Fruit fly (Drosophila melanogaster): ENCODE data around the gene CG32277.

CG32277 gene

dm6 chr3L:3192912-3193311, 12.3 kb downstream of the CG32277 start, which contains the start of gene Hsp83 (continued):
- TF ChIP-seq en (GFP tag; optimal IDR thresholded peaks at IDR 0.05) = peak; percentile 91
- TF ChIP-seq Lpt (GFP tag; optimal IDR thresholded peaks at IDR 0.05) = no peak
- peak; percentile 81 for TF ChIP-seq dmrt11E (tag; optimal IDR thresholded peaks at IDR 0.05)
- TF ChIP-seq twi (tag; optimal IDR thresholded peaks at IDR 0.05) = peak; percentile 76
- TF ChIP-seq gsb (GFP tag; IDR thresholded peaks at IDR 0.05) = peak; percentile 83
- TF ChIP-seq chm (GFP tag; IDR thresholded peaks at IDR 0.05) = peak; percentile 99
- peak; percentile 71 for TF ChIP-seq Taf1 (GFP tag; IDR thresholded peaks at IDR 0.05)
- TF ChIP-seq D (optimal IDR thresholded peaks at IDR 0.05) = no peak
- peak; percentile 95 for TF ChIP-seq D (GFP tag; optimal IDR thresholded peaks at IDR 0.05)
- TF ChIP-seq CG1603 (tag; optimal IDR thresholded peaks at IDR 0.05) = peak; percentile 95
- peak; percentile 55; the same call in 1 of the 2 replicates for TF ChIP-seq MBD-R2 (GFP tag; IDR thresholded peaks at IDR 0.05)
- peak; percentile 73; the same call in 2 of the 3 replicates for TF ChIP-seq CG11093 (GFP tag; IDR thresholded peaks at IDR 0.05)
- TF ChIP-seq Chrac-16 (GFP tag; optimal IDR thresholded peaks at IDR 0.05) = peak; percentile 79
- TF ChIP-seq yki (optimal IDR thresholded peaks at IDR 0.05) = no peak
- peak; percentile 100 for TF ChIP-seq HLHmδ (GFP tag; optimal IDR thresholded peaks at IDR 0.05)
- TF ChIP-seq seq (GFP tag; IDR thresholded peaks at IDR 0.05) = peak; percentile 92
- peak; percentile 94 for TF ChIP-seq Kr (GFP tag; optimal IDR thresholded peaks at IDR 0.05)
- TF ChIP-seq CG17912 (GFP tag; optimal IDR thresholded peaks at IDR 0.05) = peak; percentile 99
- no peak for TF ChIP-seq lov (optimal IDR thresholded peaks at IDR 0.05)
- TF ChIP-seq lov (GFP tag; IDR thresholded peaks at IDR 0.05) = peak; percentile 98
- TF ChIP-seq CG4854 (GFP tag; optimal IDR thresholded peaks at IDR 0.05) = peak; percentile 95
- TF ChIP-seq CG12299 (tag; optimal IDR thresholded peaks at IDR 0.05) = peak; percentile 98
- TF ChIP-seq cg (GFP tag; optimal IDR thresholded peaks at IDR 0.05) = no peak
- TF ChIP-seq MESR4 (GFP tag; optimal IDR thresholded peaks at IDR 0.05) = peak; percentile 92
- peak; percentile 26; the same call in 1 of the 2 replicates for TF ChIP-seq CkIIα-i1 (GFP tag; IDR thresholded peaks at IDR 0.05)
- peak; percentile 98 for TF ChIP-seq CG11723 (GFP tag; optimal IDR thresholded peaks at IDR 0.05)
- peak; percentile 88 for TF ChIP-seq ewg (GFP tag; optimal IDR thresholded peaks at IDR 0.05)
- TF ChIP-seq ara (GFP tag; IDR thresholded peaks at IDR 0.05) = peak; percentile 89
- peak; percentile 98 for TF ChIP-seq CG4707 (GFP tag; optimal IDR thresholded peaks at IDR 0.05)
- peak; percentile 81 for TF ChIP-seq zfh2 (GFP tag; optimal IDR thresholded peaks at IDR 0.05)
- TF ChIP-seq CG14050 (GFP tag; IDR thresholded peaks at IDR 0.05) = peak; percentile 92
- peak; percentile 88 for TF ChIP-seq CG9609 (GFP tag; optimal IDR thresholded peaks at IDR 0.05)
- TF ChIP-seq CG1529 (GFP tag; optimal IDR thresholded peaks at IDR 0.05) = peak; percentile 95
- peak; percentile 91 for TF ChIP-seq CG4424 (GFP tag; optimal IDR thresholded peaks at IDR 0.05)
- peak; percentile 84 for TF ChIP-seq Atf-2 (GFP tag; optimal IDR thresholded peaks at IDR 0.05)
- TF ChIP-seq Trl (optimal IDR thresholded peaks at IDR 0.05) = no peak
- TF ChIP-seq Trl (GFP tag; optimal IDR thresholded peaks at IDR 0.05) = peak; percentile 97
- TF ChIP-seq CG10431 (GFP tag; optimal IDR thresholded peaks at IDR 0.05) = peak; percentile 99
- no peak for TF ChIP-seq Myb (GFP tag; optimal IDR thresholded peaks at IDR 0.05)
- TF ChIP-seq dm (GFP tag; optimal IDR thresholded peaks at IDR 0.05) = peak; percentile 94
- peak; percentile 98 for TF ChIP-seq Fer3 (tag; optimal IDR thresholded peaks at IDR 0.05)
- TF ChIP-seq knrl (GFP tag; IDR thresholded peaks at IDR 0.05; ENCODE audit: partially characterized antibody) = no peak
- TF ChIP-seq Hr3 (GFP tag; optimal IDR thresholded peaks at IDR 0.05) = peak; percentile 73
- peak; percentile 62 for TF ChIP-seq bbx (GFP tag; IDR thresholded peaks at IDR 0.05; ENCODE audit: partially characterized antibody)
- TF ChIP-seq bowl (GFP tag; IDR thresholded peaks at IDR 0.05) = peak; percentile 81; the same call in 1 of the 2 replicates
- no peak for TF ChIP-seq HLH4C (GFP tag; IDR thresholded peaks at IDR 0.05; ENCODE audit: partially characterized antibody)
- peak; percentile 98 for TF ChIP-seq scrt (GFP tag; optimal IDR thresholded peaks at IDR 0.05)
- peak; percentile 89 for TF ChIP-seq maf-S (GFP tag; optimal IDR thresholded peaks at IDR 0.05)
- TF ChIP-seq CG2889 (GFP tag; IDR thresholded peaks at IDR 0.05) = peak; percentile 81
- peak; percentile 89 for TF ChIP-seq CG30431 (GFP tag; optimal IDR thresholded peaks at IDR 0.05)
- peak; percentile 88 for TF ChIP-seq CG12236 (GFP tag; optimal IDR thresholded peaks at IDR 0.05)
- TF ChIP-seq bab2 (GFP tag; optimal IDR thresholded peaks at IDR 0.05) = peak; percentile 79
- peak; percentile 90 for TF ChIP-seq Antp (GFP tag; optimal IDR thresholded peaks at IDR 0.05)

Measured in whole organism, embryonic.